Worm (Caenorhabditis elegans): ENCODE measurements around the gene ZK757.10.

DNA sequence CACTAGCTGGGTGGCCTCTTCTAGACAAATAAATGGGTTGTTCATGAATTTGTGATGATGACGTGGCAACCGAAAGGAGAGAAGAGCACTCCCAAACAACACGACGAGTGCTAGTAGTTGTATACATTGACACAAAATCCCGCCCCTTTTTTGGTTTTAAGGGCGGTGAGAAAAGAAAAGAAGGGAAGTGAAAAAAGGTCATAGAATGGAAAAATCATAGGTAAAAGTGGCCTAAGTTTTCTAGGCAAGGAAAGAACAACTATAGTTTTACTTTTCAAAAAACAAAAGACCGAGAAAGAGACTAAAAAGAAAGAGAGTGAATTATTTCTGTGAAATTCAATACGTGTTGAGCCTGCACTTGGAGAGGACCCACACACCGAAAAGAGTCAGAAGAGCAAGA, 1.8 kb downstream of the ZK757.10 start, which contains the start of gene ZK757.2:
- TF ChIP-seq Y56A3A.18 (GFP tag; IDR thresholded peaks at IDR 0.05) (no peak), rec-8 (tag; optimal IDR thresholded peaks at IDR 0.05) (no peak)

Data from whole organism, young adult.